Worm (Caenorhabditis elegans): ENCODE results near the gene syx-5.

DNA sequence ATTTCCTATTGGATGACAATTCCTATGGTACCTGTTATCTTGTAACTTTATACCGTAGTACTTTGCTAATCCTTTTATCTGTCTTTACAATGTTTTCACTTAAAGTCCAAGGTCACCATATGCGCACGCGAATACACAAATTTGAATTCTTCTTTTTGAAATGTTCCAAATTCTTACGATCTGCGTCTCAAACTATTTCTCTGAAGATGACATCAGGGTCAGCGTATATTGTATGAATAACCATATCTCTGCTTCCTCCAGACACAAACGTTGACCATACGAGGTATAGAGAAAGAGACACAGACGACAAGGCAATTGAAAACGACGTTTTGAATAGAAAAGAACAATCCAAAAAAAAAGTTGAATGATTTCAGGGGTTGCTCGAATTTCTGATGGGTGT is 9.2 kb downstream of the syx-5 start:
- TF ChIP-seq scrt-1 (GFP tag; IDR thresholded peaks at IDR 0.05) (no peak), ceh-13 (GFP tag; optimal IDR thresholded peaks at IDR 0.05) (no peak), ama-1 (optimal IDR thresholded peaks at IDR 0.05) (no peak), hmg-4 (GFP tag; optimal IDR thresholded peaks at IDR 0.05) (no peak), flt-1 (GFP tag; IDR thresholded peaks at IDR 0.05) (no peak), tbx-11 (GFP tag; IDR thresholded peaks at IDR 0.05) (no peak), tbx-37 (GFP tag; conservative IDR thresholded peaks at IDR 0.05) (no peak), tra-4 (tag; optimal IDR thresholded peaks at IDR 0.05) (no peak), ceh-36 (tag; optimal IDR thresholded peaks at IDR 0.05) (no peak), hmbx-1 (tag; optimal IDR thresholded peaks at IDR 0.05) (no peak), pes-1 (GFP tag; IDR thresholded peaks at IDR 0.05) (no peak), sea-1 (GFP tag; conservative IDR thresholded peaks at IDR 0.05) (no peak), hnd-1 (tag; optimal IDR thresholded peaks at IDR 0.05) (no peak), F13C5.2 (tag; optimal IDR thresholded peaks at IDR 0.05) (no peak)

Measured in whole organism, early embryonic.